Worm (Caenorhabditis elegans) whole organism, L3 larva: ENCODE measurements around the gene F27D9.2.

Experiments used
- ceh-28 ChIP-seq: fragments of 150-350 bp; optimal IDR thresholded peaks from 2 replicates; lab custom pipeline; 2014; ENCODE audit warnings: missing biosample characterization, missing genetic modification reagents, missing genetic modification characterization
- ceh-82 ChIP-seq: fragments of 150-350 bp; optimal IDR thresholded peaks from 2 replicates; lab custom pipeline; 2014; ENCODE audit warnings: missing biosample characterization, missing genetic modification characterization
- daf-12 ChIP-seq: fragments of 150-350 bp; optimal IDR thresholded peaks from 2 replicates; lab custom pipeline; 2014; ENCODE audit warnings: missing biosample characterization, missing genetic modification reagents, missing genetic modification characterization
- elt-2 ChIP-seq: sonication (generic microtip); optimal IDR thresholded peaks from 2 replicates; lab custom pipeline; 2016; ENCODE audit warnings: missing genetic modification reagents, mild to moderate bottlenecking, missing genetic modification characterization, missing compliant biosample characterization
- fkh-10 ChIP-seq: sonication (generic microtip); optimal IDR thresholded peaks from 2 replicates; lab custom pipeline; 2017; ENCODE audit warnings: missing biosample characterization, missing genetic modification reagents, missing genetic modification characterization
- nhr-11 ChIP-seq: fragments of 150-350 bp; optimal IDR thresholded peaks from 2 replicates; lab custom pipeline; 2014; ENCODE audit warnings: missing biosample characterization, missing genetic modification characterization
- nhr-12 ChIP-seq: fragments of 150-350 bp; optimal IDR thresholded peaks from 2 replicates; lab custom pipeline; 2014; ENCODE audit warnings: missing biosample characterization, missing genetic modification characterization
- nhr-43 ChIP-seq: sonication (generic microtip); optimal IDR thresholded peaks from 2 replicates; lab custom pipeline; 2016; ENCODE audit warnings: mild to moderate bottlenecking, missing genetic modification characterization, missing compliant biosample characterization; ENCODE audit not compliant: poor library complexity, severe bottlenecking
- pha-4 ChIP-seq: fragments of 150-350 bp; optimal IDR thresholded peaks from 2 replicates; lab custom pipeline; 2014; ENCODE audit warnings: missing biosample characterization, missing genetic modification reagents, missing genetic modification characterization
- snpc-4 ChIP-seq: fragments of 150-350 bp; optimal IDR thresholded peaks from 2 replicates; lab custom pipeline; 2014; ENCODE audit warnings: missing biosample characterization, missing genetic modification characterization
- tbx-2 ChIP-seq: sonication (generic microtip); optimal IDR thresholded peaks from 2 replicates; lab custom pipeline; 2016; ENCODE audit warnings: mild to moderate bottlenecking, missing genetic modification characterization, missing compliant biosample characterization
- unc-62 ChIP-seq: fragments of 150-350 bp; sonication (generic microtip); optimal IDR thresholded peaks from 4 replicates; lab custom pipeline; 2014; ENCODE audit warnings: missing biosample characterization, missing genetic modification reagents, missing genetic modification characterization
- ztf-11 ChIP-seq: fragments of 150-350 bp; optimal IDR thresholded peaks from 2 replicates; lab custom pipeline; 2014; ENCODE audit warnings: missing biosample characterization, missing genetic modification characterization
- ztf-4 ChIP-seq: fragments of 150-350 bp; optimal IDR thresholded peaks from 2 replicates; lab custom pipeline; 2014; ENCODE audit warnings: missing biosample characterization, missing genetic modification characterization

DNA sequence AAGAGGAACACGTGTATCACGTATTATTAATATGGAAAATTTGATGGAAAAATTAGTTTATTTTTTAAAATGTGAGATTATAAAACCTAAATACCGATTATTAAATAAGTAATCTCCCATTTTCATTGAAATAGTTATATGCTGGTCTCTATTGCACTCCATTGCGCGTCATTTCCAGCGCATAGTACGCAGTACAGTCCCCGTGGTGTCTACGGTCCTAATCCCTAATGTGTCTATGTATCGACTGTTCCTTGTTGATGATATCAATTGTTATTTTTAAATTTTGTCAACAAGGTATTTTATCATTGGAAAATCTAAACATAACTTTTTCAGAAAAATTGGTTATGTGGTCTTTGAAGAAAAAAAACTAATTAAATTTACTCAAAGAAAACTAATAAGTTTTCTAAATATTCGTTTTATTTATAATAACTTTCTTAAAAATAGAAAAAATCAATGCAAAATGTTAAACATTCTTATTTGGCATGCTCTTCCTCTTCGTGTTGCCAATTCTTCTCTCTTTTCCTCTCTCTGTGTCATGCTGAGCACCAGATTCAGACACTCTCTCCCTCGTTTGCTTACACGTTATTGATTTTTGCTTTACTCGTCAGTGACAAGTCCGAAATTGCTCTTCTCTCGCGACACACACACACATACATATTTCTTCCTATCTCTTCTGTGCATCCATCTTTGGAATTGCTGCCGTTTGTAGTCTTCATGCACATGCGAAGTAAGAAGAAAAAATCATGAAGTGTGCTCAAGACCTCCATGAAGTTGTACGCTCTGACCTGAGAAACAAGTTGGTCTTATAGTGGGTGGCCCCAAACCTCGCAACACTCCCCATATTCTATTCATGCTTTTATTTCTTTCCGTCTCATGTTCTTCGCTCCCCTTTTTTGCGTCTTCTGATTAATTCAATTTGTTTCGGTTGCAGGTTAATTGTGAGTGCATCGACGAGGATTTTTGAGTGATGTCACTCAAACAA is 9.5 kb downstream of the F27D9.2 start, which contains the start of gene unc-18:
- TF ChIP-seq unc-62 (GFP tag; lab: Kevin White, UChicago) (peak; percentile 65), elt-2 (tag; lab: Kevin White, UChicago) (no peak), ceh-82 (tag; lab: Kevin White, UChicago) (no peak), nhr-43 (tag; lab: Kevin White, UChicago) (no peak), ztf-11 (tag; lab: Kevin White, UChicago) (no peak), ceh-28 (tag; lab: Kevin White, UChicago) (peak; percentile 75), daf-12 (tag; lab: Kevin White, UChicago) (no peak), nhr-12 (no peak), ztf-4 (tag; lab: Kevin White, UChicago) (no peak), tbx-2 (tag; lab: Kevin White, UChicago) (no peak), pha-4 (peak; percentile 55), fkh-10 (GFP tag; lab: Kevin White, UChicago) (no peak), snpc-4 (tag; lab: Kevin White, UChicago) (no peak), nhr-11 (no peak)
